Fruit fly (Drosophila melanogaster) whole organism, pupa: ENCODE data around the gene CG42748.
A peak's percentile ranks its signal among the peaks of the same experiment; 100 is the strongest.

ENCODE experiments used
- CG10348 ChIP-seq: fragments of 200-800 bp; sonication (Bioruptor generic); IDR thresholded peaks from 2 replicates; pipeline ENCODE4 v1.3.6; 2022; ENCODE audit warnings: missing biosample characterization, missing genetic modification characterization
- CG15710 ChIP-seq: fragments of 200-800 bp; sonication (Bioruptor generic); optimal IDR thresholded peaks from 2 replicates; lab custom pipeline; 2018; ENCODE audit warnings: missing biosample characterization, mild to moderate bottlenecking, missing genetic modification characterization, moderate library complexity
- CG8301 ChIP-seq: fragments of 200-800 bp; sonication (Bioruptor generic); optimal IDR thresholded peaks from 2 replicates; lab custom pipeline; 2018; ENCODE audit warnings: missing biosample characterization, mild to moderate bottlenecking, missing genetic modification characterization
- CG9948 ChIP-seq: fragments of 200-800 bp; sonication (Bioruptor generic); optimal IDR thresholded peaks from 2 replicates; lab custom pipeline; 2018; ENCODE audit warnings: missing biosample characterization, mild to moderate bottlenecking, missing genetic modification characterization, moderate library complexity
- D1 ChIP-seq: fragments of 200-800 bp; sonication (Bioruptor generic); optimal IDR thresholded peaks from 2 replicates; lab custom pipeline; 2018; ENCODE audit warnings: missing biosample characterization, mild to moderate bottlenecking, missing genetic modification characterization, moderate library complexity
- Ets98B ChIP-seq: fragments of 200-800 bp; sonication (Bioruptor generic); IDR thresholded peaks from 2 replicates; pipeline ENCODE4 v1.3.6; 2022; ENCODE audit warnings: missing biosample characterization, missing genetic modification characterization
- Pif1B ChIP-seq: fragments of 200-800 bp; sonication (Bioruptor generic); optimal IDR thresholded peaks from 3 replicates; lab custom pipeline; 2016; ENCODE audit warnings: missing biosample characterization, missing genetic modification characterization
- Snoo ChIP-seq: fragments of 200-800 bp; sonication (Bioruptor generic); optimal IDR thresholded peaks from 3 replicates; lab custom pipeline; 2017; ENCODE audit warnings: missing biosample characterization, mild to moderate bottlenecking, missing genetic modification characterization, inconsistent platforms
- gl ChIP-seq: fragments of 200-800 bp; sonication (Bioruptor generic); optimal IDR thresholded peaks from 2 replicates; lab custom pipeline; 2018; ENCODE audit warnings: missing biosample characterization, mild to moderate bottlenecking, missing genetic modification characterization
- rn ChIP-seq: fragments of 200-800 bp; sonication (Bioruptor generic); IDR thresholded peaks from 2 replicates; pipeline ENCODE4 v1.3.6; 2022; ENCODE audit warnings: missing biosample characterization, missing genetic modification characterization

- TF ChIP-seq CG9948 (tag; lab: Kevin White, UChicago) = no peak
- TF ChIP-seq CG15710 = no peak
- TF ChIP-seq rn (GFP tag; lab: Robert Waterston, UW) = no peak
- TF ChIP-seq Pif1B (GFP tag; lab: Kevin White, UChicago) = peak; percentile 28
- TF ChIP-seq gl (tag; lab: Kevin White, UChicago) = no peak
- no peak for TF ChIP-seq CG10348
- peak; percentile 29 for TF ChIP-seq Ets98B (GFP tag; lab: Robert Waterston, UW)
- TF ChIP-seq D1 (tag; lab: Kevin White, UChicago) = no peak
- no peak for TF ChIP-seq CG8301 (tag; lab: Kevin White, UChicago)
- TF ChIP-seq Snoo = peak; percentile 4
These were observed 37.6 kb downstream of the CG42748 start for dm6 chr2L:22168559-22169027.
